Fruit fly (Drosophila melanogaster) whole organism, prepupa: ENCODE results near the gene Ccdc85.

Source experiments
- CG11294 ChIP-seq: fragments of 200-800 bp; sonication (Bioruptor generic); IDR thresholded peaks from 2 replicates; pipeline ENCODE4 v1.3.6; 2022; ENCODE audit warnings: missing biosample characterization, missing genetic modification characterization
- CG11762 ChIP-seq: fragments of 200-800 bp; sonication (Bioruptor generic); optimal IDR thresholded peaks from 3 replicates; lab custom pipeline; 2016; ENCODE audit warnings: missing biosample characterization, missing genetic modification characterization; ENCODE audit not compliant: insufficient read depth
- CG11902 ChIP-seq: fragments of 200-800 bp; sonication (Bioruptor generic); optimal IDR thresholded peaks from 3 replicates; lab custom pipeline; 2016; ENCODE audit warnings: missing biosample characterization, missing genetic modification characterization
- CG15336 ChIP-seq: fragments of 200-800 bp; sonication (Bioruptor generic); IDR thresholded peaks from 2 replicates; pipeline ENCODE4 v1.3.6; 2022; ENCODE audit warnings: missing biosample characterization, missing genetic modification characterization
- CG1621 ChIP-seq: fragments of 200-800 bp; sonication (Bioruptor generic); optimal IDR thresholded peaks from 3 replicates; lab custom pipeline; 2018; ENCODE audit warnings: missing biosample characterization, mild to moderate bottlenecking, missing genetic modification characterization
- CG3032 ChIP-seq: fragments of 200-800 bp; optimal IDR thresholded peaks from 2 replicates; lab custom pipeline; 2019; ENCODE audit warnings: missing biosample characterization, mild to moderate bottlenecking, missing genetic modification characterization, moderate library complexity
- CG31627 ChIP-seq: fragments of 200-800 bp; sonication (Bioruptor generic); optimal IDR thresholded peaks from 3 replicates; lab custom pipeline; 2016; ENCODE audit warnings: missing biosample characterization, missing genetic modification characterization
- CG32006 ChIP-seq: fragments of 200-800 bp; sonication (Bioruptor generic); optimal IDR thresholded peaks from 3 replicates; lab custom pipeline; 2017; ENCODE audit warnings: missing biosample characterization, mild to moderate bottlenecking, missing genetic modification characterization
- CG34406 ChIP-seq: fragments of 200-800 bp; sonication (Bioruptor generic); optimal IDR thresholded peaks from 3 replicates; lab custom pipeline; 2016; ENCODE audit warnings: missing biosample characterization, missing genetic modification characterization
- CG6163 ChIP-seq: fragments of 200-800 bp; sonication (Bioruptor generic); IDR thresholded peaks from 3 replicates; pipeline ENCODE4 v1.3.6; 2022; ENCODE audit warnings: missing biosample characterization, missing genetic modification characterization
- CG6276 ChIP-seq: fragments of 200-800 bp; sonication (Bioruptor generic); optimal IDR thresholded peaks from 2 replicates; lab custom pipeline; 2017; ENCODE audit warnings: missing biosample characterization, mild to moderate bottlenecking, missing genetic modification characterization
- CG6792 ChIP-seq: fragments of 200-800 bp; sonication (Bioruptor generic); optimal IDR thresholded peaks from 3 replicates; lab custom pipeline; 2016; ENCODE audit warnings: missing biosample characterization, missing genetic modification characterization
- CG6808 ChIP-seq: fragments of 200-800 bp; sonication (Bioruptor generic); optimal IDR thresholded peaks from 3 replicates; lab custom pipeline; 2017; ENCODE audit warnings: missing biosample characterization, missing genetic modification characterization, mild to moderate bottlenecking, moderate library complexity, missing genetic modification reagents
- CG6854 ChIP-seq: fragments of 200-800 bp; sonication (Bioruptor generic); optimal IDR thresholded peaks from 2 replicates; lab custom pipeline; 2017; ENCODE audit warnings: missing biosample characterization, mild to moderate bottlenecking, missing genetic modification characterization
- CG8119 ChIP-seq: fragments of 200-800 bp; sonication (Bioruptor generic); IDR thresholded peaks from 3 replicates; pipeline ENCODE4 v1.3.6; 2022; ENCODE audit warnings: missing biosample characterization, missing genetic modification characterization
- CG8319 ChIP-seq: fragments of 200-800 bp; sonication (Bioruptor generic); optimal IDR thresholded peaks from 3 replicates; lab custom pipeline; 2016; ENCODE audit warnings: missing biosample characterization, missing genetic modification characterization
- Eip75B ChIP-seq: fragments of 200-800 bp; sonication (Bioruptor generic); optimal IDR thresholded peaks from 3 replicates; lab custom pipeline; 2016; ENCODE audit warnings: missing biosample characterization, missing genetic modification characterization
- Eip78C ChIP-seq: fragments of 200-800 bp; sonication (Bioruptor generic); peaks from one replicate; lab custom pipeline; 2016; ENCODE audit warnings: missing biosample characterization, missing genetic modification characterization
- Eip93F ChIP-seq: fragments of 200-800 bp; sonication (Bioruptor generic); optimal IDR thresholded peaks from 2 replicates; lab custom pipeline; 2016; ENCODE audit warnings: missing biosample characterization, mild to moderate bottlenecking, missing genetic modification characterization
- Ets21C ChIP-seq: fragments of 200-800 bp; sonication (Bioruptor generic); optimal IDR thresholded peaks from 3 replicates; lab custom pipeline; 2016; ENCODE audit warnings: missing biosample characterization, missing genetic modification characterization
- Ets96B ChIP-seq: fragments of 200-800 bp; optimal IDR thresholded peaks from 2 replicates; lab custom pipeline; 2019; ENCODE audit warnings: missing biosample characterization, mild to moderate bottlenecking, missing genetic modification characterization, moderate library complexity
- Gug ChIP-seq: fragments of 200-800 bp; sonication (Bioruptor generic); IDR thresholded peaks from 2 replicates; pipeline ENCODE4 v1.3.6; 2022; ENCODE audit warnings: missing biosample characterization, missing genetic modification characterization
- Hr38 ChIP-seq: sonication (Bioruptor generic); optimal IDR thresholded peaks from 2 replicates; lab custom pipeline; 2016; ENCODE audit warnings: missing biosample characterization, missing genetic modification characterization
- Hr4 ChIP-seq: fragments of 200-800 bp; sonication (Bioruptor generic); optimal IDR thresholded peaks from 3 replicates; lab custom pipeline; 2016; ENCODE audit warnings: missing biosample characterization, missing genetic modification characterization
- Lpt ChIP-seq: fragments of 200-800 bp; sonication (Bioruptor generic); optimal IDR thresholded peaks from 3 replicates; lab custom pipeline; 2016; ENCODE audit warnings: missing biosample characterization, missing genetic modification characterization
- Smox ChIP-seq: fragments of 200-800 bp; sonication (Bioruptor generic); optimal IDR thresholded peaks from 3 replicates; lab custom pipeline; 2016; ENCODE audit warnings: missing biosample characterization, missing genetic modification characterization
- Sox102F ChIP-seq: fragments of 200-800 bp; sonication (Bioruptor generic); optimal IDR thresholded peaks from 2 replicates; lab custom pipeline; 2016; ENCODE audit warnings: missing biosample characterization, mild to moderate bottlenecking, missing genetic modification characterization
- Sox15 ChIP-seq: fragments of 200-800 bp; sonication (Bioruptor generic); optimal IDR thresholded peaks from 3 replicates; lab custom pipeline; 2016; ENCODE audit warnings: missing biosample characterization, missing genetic modification characterization
- achi ChIP-seq: fragments of 200-800 bp; sonication (Bioruptor generic); optimal IDR thresholded peaks from 3 replicates; lab custom pipeline; 2016; ENCODE audit warnings: missing biosample characterization, missing genetic modification characterization
- cyc ChIP-seq: fragments of 200-800 bp; sonication (Bioruptor generic); optimal IDR thresholded peaks from 3 replicates; lab custom pipeline; 2016; ENCODE audit warnings: missing biosample characterization, missing genetic modification characterization
- eg ChIP-seq: fragments of 200-800 bp; sonication (Bioruptor generic); IDR thresholded peaks from 3 replicates; pipeline ENCODE4 v1.3.6; 2022; ENCODE audit warnings: missing biosample characterization, missing genetic modification characterization
- esn ChIP-seq: fragments of 200-800 bp; sonication (Bioruptor generic); optimal IDR thresholded peaks from 2 replicates; lab custom pipeline; 2016; ENCODE audit warnings: missing biosample characterization, mild to moderate bottlenecking, missing genetic modification characterization, moderate library complexity
- fd59A ChIP-seq: fragments of 200-800 bp; sonication (Bioruptor generic); optimal IDR thresholded peaks from 2 replicates; lab custom pipeline; 2017; ENCODE audit warnings: missing biosample characterization, mild to moderate bottlenecking, missing genetic modification characterization, missing genetic modification reagents
- fkh ChIP-seq: fragments of 200-800 bp; sonication (Bioruptor generic); optimal IDR thresholded peaks from 3 replicates; lab custom pipeline; 2017; ENCODE audit warnings: missing biosample characterization, mild to moderate bottlenecking, missing genetic modification characterization, moderate library complexity
- lz ChIP-seq: fragments of 200-800 bp; sonication (Bioruptor generic); optimal IDR thresholded peaks from 3 replicates; lab custom pipeline; 2016; ENCODE audit warnings: missing biosample characterization, missing genetic modification characterization
- salr ChIP-seq, 2 experiments: fragments of 200-800 bp; sonication (Bioruptor generic); optimal IDR thresholded peaks; 3 replicates each; lab custom pipeline; 2016 to 2018; ENCODE audit warnings: missing biosample characterization in 2 of 2, missing genetic modification characterization in 2 of 2, mild to moderate bottlenecking in 1 of 2
- svp ChIP-seq: fragments of 200-800 bp; sonication (Bioruptor generic); peaks from one replicate; lab custom pipeline; 2016; ENCODE audit warnings: missing biosample characterization, missing genetic modification characterization
- topi ChIP-seq: fragments of 200-800 bp; sonication (Bioruptor generic); optimal IDR thresholded peaks from 3 replicates; lab custom pipeline; 2016; ENCODE audit warnings: missing biosample characterization, missing genetic modification characterization

Ccdc85 gene

dm6 chr2L:2972439-2972936 is 26.6 kb upstream of the Ccdc85 start, which contains the start of the genes Rrp1 and gammaTub23C (continued):
- TF ChIP-seq Ets21C (peak; percentile 80), Eip75B (GFP tag; lab: Kevin White, UChicago) (peak; percentile 82), CG34406 (peak; percentile 90), Eip93F (GFP tag; lab: Kevin White, UChicago) (peak; percentile 54), CG6792 (GFP tag; lab: Kevin White, UChicago) (peak; percentile 89), CG11902 (GFP tag; lab: Kevin White, UChicago) (peak; percentile 93), eg (GFP tag; lab: Robert Waterston, UW) (peak; percentile 85), lz (GFP tag; lab: Kevin White, UChicago) (peak; percentile 89), CG11294 (GFP tag; lab: Robert Waterston, UW) (peak; percentile 76), Ets96B (tag; lab: Kevin White, UChicago) (peak; percentile 87), topi (peak; percentile 89), svp (GFP tag; lab: Kevin White, UChicago) (no peak), CG8319 (GFP tag; lab: Kevin White, UChicago) (peak; percentile 90), esn (GFP tag; lab: Kevin White, UChicago) (peak; percentile 94), Hr4 (peak; percentile 91), Hr38 (GFP tag; lab: Kevin White, UChicago) (no peak), CG3032 (tag; lab: Kevin White, UChicago) (peak; percentile 90), fd59A (GFP tag; lab: Kevin White, UChicago) (peak; percentile 88)

- TF ChIP-seq Eip78C (no peak), CG11294 (GFP tag; lab: Robert Waterston, UW) (peak; percentile 66; the same call in 1 of the 2 replicates), CG6808 (GFP tag; lab: Kevin White, UChicago) (no peak), CG6163 (GFP tag; lab: Robert Waterston, UW) (peak; percentile 80), Hr38 (GFP tag; lab: Kevin White, UChicago) (peak; percentile 15), fd59A (GFP tag; lab: Kevin White, UChicago) (peak; percentile 74), Ets96B (tag; lab: Kevin White, UChicago) (peak; percentile 75), CG32006 (GFP tag; lab: Kevin White, UChicago) (no peak), Sox102F (GFP tag; lab: Kevin White, UChicago) (no peak), salr (GFP tag; optimal IDR thresholded peaks at IDR 0.05; lab: Kevin White, UChicago) (peak in 1 of 2 experiments; percentile 58), lz (GFP tag; lab: Kevin White, UChicago) (peak; percentile 92), CG1621 (peak; percentile 74), Eip93F (GFP tag; lab: Kevin White, UChicago) (peak; percentile 64), CG31627 (GFP tag; lab: Kevin White, UChicago) (peak; percentile 92), CG6276 (GFP tag; lab: Kevin White, UChicago) (no peak), CG8119 (peak; percentile 76; the same call in 2 of the 3 replicates), CG3032 (tag; lab: Kevin White, UChicago) (peak; percentile 86), eg (GFP tag; lab: Robert Waterston, UW) (peak; percentile 83), Smox (GFP tag; lab: Kevin White, UChicago) (no peak), Sox15 (GFP tag; lab: Kevin White, UChicago) (peak; percentile 73), esn (GFP tag; lab: Kevin White, UChicago) (peak; percentile 91), Gug (GFP tag; lab: Robert Waterston, UW) (peak; percentile 82), achi (GFP tag; lab: Kevin White, UChicago) (no peak), CG15336 (GFP tag; lab: Robert Waterston, UW) (peak; percentile 83), fkh (GFP tag; lab: Kevin White, UChicago) (no peak), Lpt (GFP tag; lab: Kevin White, UChicago) (no peak), CG6854 (GFP tag; lab: Kevin White, UChicago) (peak; percentile 74), CG11902 (GFP tag; lab: Kevin White, UChicago) (peak; percentile 78), CG11762 (peak; percentile 72), cyc (GFP tag; lab: Kevin White, UChicago) (peak; percentile 92)
These were observed 22.3 kb upstream of the Ccdc85 start, which contains the start of the genes CG9641 and CG3165 for dm6 chr2L:2976829-2977228. CG9641 (minus strand) TSS chr2L:2976862. CG3165 (plus strand) TSS chr2L:2977122.
